Fruit fly (Drosophila melanogaster) whole organism, embryonic: ENCODE measurements around the gene CG31287.

ENCODE experiments used
- CG12744 ChIP-seq: fragments of 200-800 bp; sonication (Bioruptor generic); optimal IDR thresholded peaks from 2 replicates; lab custom pipeline; 2016; ENCODE audit warnings: missing biosample characterization, missing genetic modification characterization
- CG15269 ChIP-seq: fragments of 200-800 bp; sonication (Bioruptor generic); optimal IDR thresholded peaks from 2 replicates; lab custom pipeline; 2018; ENCODE audit warnings: missing biosample characterization, mild to moderate bottlenecking, missing genetic modification characterization, moderate library complexity
- CG1529 ChIP-seq: fragments of 200-800 bp; sonication (Bioruptor generic); optimal IDR thresholded peaks from 3 replicates; lab custom pipeline; 2018; ENCODE audit warnings: missing biosample characterization, missing genetic modification characterization
- CG16815 ChIP-seq: fragments of 200-800 bp; sonication (Bioruptor generic); optimal IDR thresholded peaks from 3 replicates; lab custom pipeline; 2017; ENCODE audit warnings: missing biosample characterization, mild to moderate bottlenecking, missing genetic modification characterization
- CG1792 ChIP-seq: fragments of 200-800 bp; sonication (Bioruptor generic); optimal IDR thresholded peaks from 2 replicates; lab custom pipeline; 2016; ENCODE audit warnings: missing biosample characterization, missing genetic modification characterization
- CG18764 ChIP-seq: fragments of 200-800 bp; sonication (Bioruptor generic); optimal IDR thresholded peaks from 3 replicates; lab custom pipeline; 2016; ENCODE audit warnings: missing biosample characterization, missing genetic modification characterization
- CG2120 ChIP-seq: fragments of 200-800 bp; sonication (Bioruptor generic); optimal IDR thresholded peaks from 3 replicates; lab custom pipeline; 2016; ENCODE audit warnings: missing biosample characterization, missing genetic modification characterization
- CG2202 ChIP-seq: fragments of 200-800 bp; sonication (Bioruptor generic); optimal IDR thresholded peaks from 2 replicates; lab custom pipeline; 2018; ENCODE audit warnings: missing biosample characterization, mild to moderate bottlenecking, missing genetic modification characterization
- CG31441 ChIP-seq: fragments of 200-800 bp; sonication (Bioruptor generic); IDR thresholded peaks from 2 replicates; pipeline ENCODE4 v1.3.6; 2022; ENCODE audit warnings: missing biosample characterization, missing genetic modification characterization
- CG33213 ChIP-seq: fragments of 200-800 bp; sonication (Bioruptor generic); optimal IDR thresholded peaks from 3 replicates; lab custom pipeline; 2016; ENCODE audit warnings: missing biosample characterization, missing genetic modification characterization
- CG34376 ChIP-seq: fragments of 200-800 bp; sonication (Bioruptor generic); optimal IDR thresholded peaks from 2 replicates; lab custom pipeline; 2018; ENCODE audit warnings: missing biosample characterization, mild to moderate bottlenecking, missing genetic modification characterization
- CG4707 ChIP-seq: fragments of 200-800 bp; sonication (Bioruptor generic); optimal IDR thresholded peaks from 2 replicates; lab custom pipeline; 2018; ENCODE audit warnings: missing biosample characterization, mild to moderate bottlenecking, missing genetic modification characterization, moderate library complexity
- CG6813 ChIP-seq: fragments of 200-800 bp; sonication (Bioruptor generic); optimal IDR thresholded peaks from 2 replicates; lab custom pipeline; 2017; ENCODE audit warnings: missing biosample characterization, missing genetic modification characterization, mild to moderate bottlenecking, moderate library complexity, missing genetic modification reagents
- CG7556 ChIP-seq: fragments of 200-800 bp; sonication (Bioruptor generic); optimal IDR thresholded peaks from 2 replicates; lab custom pipeline; 2017; ENCODE audit warnings: missing biosample characterization, mild to moderate bottlenecking, missing genetic modification characterization
- CG7839 ChIP-seq: fragments of 200-800 bp; sonication (Bioruptor generic); optimal IDR thresholded peaks from 3 replicates; lab custom pipeline; 2018; ENCODE audit warnings: missing biosample characterization, mild to moderate bottlenecking, missing genetic modification characterization, moderate library complexity
- CHES-1-like ChIP-seq: fragments of 200-800 bp; sonication (Bioruptor generic); optimal IDR thresholded peaks from 2 replicates; lab custom pipeline; 2016; ENCODE audit warnings: missing biosample characterization, missing genetic modification characterization
- CrebB ChIP-seq: fragments of 200-800 bp; sonication (Bioruptor generic); optimal IDR thresholded peaks from 3 replicates; lab custom pipeline; 2018; ENCODE audit warnings: missing biosample characterization, mild to moderate bottlenecking, missing genetic modification characterization
- Doc2 ChIP-seq: fragments of 200-800 bp; sonication (Bioruptor generic); IDR thresholded peaks from 2 replicates; pipeline ENCODE4 v1.3.6; 2022; ENCODE audit warnings: missing biosample characterization, missing genetic modification characterization
- HLH3B ChIP-seq: fragments of 200-800 bp; sonication (Bioruptor generic); IDR thresholded peaks from 2 replicates; pipeline ENCODE4 v1.3.6; 2022; ENCODE audit warnings: missing biosample characterization, missing genetic modification characterization
- HLHmδ ChIP-seq: fragments of 200-800 bp; sonication (Bioruptor generic); optimal IDR thresholded peaks from 2 replicates; lab custom pipeline; 2018; ENCODE audit warnings: missing biosample characterization, mild to moderate bottlenecking, missing genetic modification characterization, moderate library complexity
- HmgZ ChIP-seq: fragments of 200-800 bp; sonication (Bioruptor generic); optimal IDR thresholded peaks from 2 replicates; lab custom pipeline; 2018; ENCODE audit warnings: missing biosample characterization, mild to moderate bottlenecking, missing genetic modification characterization
- Hr78 ChIP-seq, 2 experiments: fragments of 200-800 bp in 1 of 2; fragments of >200 bp in 1 of 2; sonication (Bioruptor generic) in 1 of 2; optimal IDR thresholded peaks; 2 replicates each; lab custom pipeline; 2017 to 2019; ENCODE audit warnings: missing biosample characterization in 2 of 2, missing genetic modification characterization in 2 of 2, mild to moderate bottlenecking in 1 of 2, moderate library complexity in 1 of 2
- NK7.1 ChIP-seq: fragments of 200-800 bp; sonication (Bioruptor generic); optimal IDR thresholded peaks from 3 replicates; lab custom pipeline; 2016; ENCODE audit warnings: missing biosample characterization, missing genetic modification characterization
- Nf-YC ChIP-seq: fragments of 200-800 bp; optimal IDR thresholded peaks from 3 replicates; lab custom pipeline; 2019; ENCODE audit warnings: missing biosample characterization, mild to moderate bottlenecking, missing genetic modification characterization, moderate library complexity
- Ptx1 ChIP-seq: fragments of 200-800 bp; sonication (Bioruptor generic); IDR thresholded peaks from 2 replicates; pipeline ENCODE4 v1.3.6; 2022; ENCODE audit warnings: missing biosample characterization, missing genetic modification characterization
- Tbp ChIP-seq: fragments of >200 bp; optimal IDR thresholded peaks from 2 replicates; lab custom pipeline; 2018; ENCODE audit warnings: missing biosample characterization, missing genetic modification characterization
- ase ChIP-seq: fragments of 200-800 bp; sonication (Bioruptor generic); IDR thresholded peaks from 3 replicates; pipeline ENCODE4 v1.3.6; 2022; ENCODE audit warnings: missing biosample characterization, missing genetic modification characterization
- bab2 ChIP-seq: fragments of 200-800 bp; sonication (Bioruptor generic); optimal IDR thresholded peaks from 2 replicates; lab custom pipeline; 2016; ENCODE audit warnings: missing biosample characterization, missing genetic modification characterization
- cwo ChIP-seq: fragments of 200-800 bp; sonication (Bioruptor generic); optimal IDR thresholded peaks from 3 replicates; lab custom pipeline; 2017; ENCODE audit warnings: missing biosample characterization, missing genetic modification characterization, mild to moderate bottlenecking, moderate library complexity, missing genetic modification reagents
- da ChIP-seq: fragments of 200-800 bp; sonication (Bioruptor generic); optimal IDR thresholded peaks from 2 replicates; lab custom pipeline; 2016; ENCODE audit warnings: missing biosample characterization, missing genetic modification characterization
- danr ChIP-seq: fragments of 200-800 bp; sonication (Bioruptor generic); IDR thresholded peaks from 2 replicates; pipeline ENCODE4 v1.3.6; 2022; ENCODE audit warnings: missing biosample characterization, missing genetic modification characterization
- dm ChIP-seq: fragments of 200-800 bp; sonication (Bioruptor generic); optimal IDR thresholded peaks from 3 replicates; lab custom pipeline; 2016; ENCODE audit warnings: missing biosample characterization, missing genetic modification characterization
- dmrt11E ChIP-seq: fragments of 200-800 bp; sonication (Bioruptor generic); optimal IDR thresholded peaks from 3 replicates; lab custom pipeline; 2018; ENCODE audit warnings: missing biosample characterization, mild to moderate bottlenecking, missing genetic modification characterization, moderate library complexity
- dpn ChIP-seq, 2 experiments: fragments of 200-800 bp; sonication (Bioruptor generic); optimal IDR thresholded peaks; 3 replicates each; lab custom pipeline; 2016; ENCODE audit warnings: missing biosample characterization in 2 of 2, missing genetic modification characterization in 2 of 2
- fd96Cb ChIP-seq: fragments of 200-800 bp; sonication (Bioruptor generic); optimal IDR thresholded peaks from 2 replicates; lab custom pipeline; 2018; ENCODE audit warnings: missing biosample characterization, mild to moderate bottlenecking, missing genetic modification characterization, moderate library complexity
- grau ChIP-seq: fragments of 200-800 bp; optimal IDR thresholded peaks from 3 replicates; lab custom pipeline; 2019; ENCODE audit warnings: missing biosample characterization, mild to moderate bottlenecking, missing genetic modification characterization, moderate library complexity
- gt ChIP-seq: fragments of 200-800 bp; sonication (Bioruptor generic); IDR thresholded peaks from 2 replicates; pipeline ENCODE4 v1.3.6; 2022; ENCODE audit warnings: missing biosample characterization, missing genetic modification characterization
- insv ChIP-seq, 2 experiments: fragments of 200-800 bp; sonication (Bioruptor generic); optimal IDR thresholded peaks; 3 replicates each; lab custom pipeline; 2016 to 2018; ENCODE audit warnings: missing biosample characterization in 2 of 2, missing genetic modification characterization in 2 of 2
- inv ChIP-seq: fragments of 200-800 bp; sonication (Bioruptor generic); IDR thresholded peaks from 2 replicates; pipeline ENCODE4 v1.3.6; 2022; ENCODE audit warnings: missing biosample characterization, missing genetic modification characterization; ENCODE audit not compliant: partially characterized antibody
- odd ChIP-seq: fragments of 200-800 bp; sonication (Bioruptor generic); optimal IDR thresholded peaks from 2 replicates; lab custom pipeline; 2017; ENCODE audit warnings: missing biosample characterization, mild to moderate bottlenecking, missing genetic modification characterization
- pnt ChIP-seq: fragments of 200-800 bp; sonication (Bioruptor generic); optimal IDR thresholded peaks from 3 replicates; lab custom pipeline; 2016; ENCODE audit warnings: missing biosample characterization, missing genetic modification characterization
- schlank ChIP-seq: fragments of 200-800 bp; sonication (Bioruptor generic); optimal IDR thresholded peaks from 2 replicates; lab custom pipeline; 2018; ENCODE audit warnings: missing biosample characterization, mild to moderate bottlenecking, missing genetic modification characterization
- seq ChIP-seq: fragments of 200-800 bp; sonication (Bioruptor generic); IDR thresholded peaks from 2 replicates; pipeline ENCODE4 v1.3.6; 2022; ENCODE audit warnings: missing biosample characterization, missing genetic modification characterization
- sna ChIP-seq: fragments of 200-800 bp; sonication (Bioruptor generic); IDR thresholded peaks from 2 replicates; pipeline ENCODE4 v1.3.6; 2022; ENCODE audit warnings: missing biosample characterization, missing genetic modification characterization; ENCODE audit not compliant: partially characterized antibody
- sug ChIP-seq: fragments of 200-800 bp; optimal IDR thresholded peaks from 2 replicates; lab custom pipeline; 2019; ENCODE audit warnings: missing biosample characterization, mild to moderate bottlenecking, missing genetic modification characterization, moderate library complexity
- trh ChIP-seq: fragments of 200-800 bp; sonication (Bioruptor generic); optimal IDR thresholded peaks from 2 replicates; lab custom pipeline; 2016; ENCODE audit warnings: missing biosample characterization, missing genetic modification characterization
- tx ChIP-seq: fragments of 200-800 bp; sonication (Bioruptor generic); optimal IDR thresholded peaks from 2 replicates; lab custom pipeline; 2016; ENCODE audit warnings: missing biosample characterization, missing genetic modification characterization
- usp ChIP-seq: fragments of >200 bp; optimal IDR thresholded peaks from 2 replicates; lab custom pipeline; 2017; ENCODE audit warnings: missing biosample characterization, missing genetic modification characterization
- yki ChIP-seq: fragments of >200 bp; optimal IDR thresholded peaks from 3 replicates; lab custom pipeline; 2018

Gene CG31287

DNA sequence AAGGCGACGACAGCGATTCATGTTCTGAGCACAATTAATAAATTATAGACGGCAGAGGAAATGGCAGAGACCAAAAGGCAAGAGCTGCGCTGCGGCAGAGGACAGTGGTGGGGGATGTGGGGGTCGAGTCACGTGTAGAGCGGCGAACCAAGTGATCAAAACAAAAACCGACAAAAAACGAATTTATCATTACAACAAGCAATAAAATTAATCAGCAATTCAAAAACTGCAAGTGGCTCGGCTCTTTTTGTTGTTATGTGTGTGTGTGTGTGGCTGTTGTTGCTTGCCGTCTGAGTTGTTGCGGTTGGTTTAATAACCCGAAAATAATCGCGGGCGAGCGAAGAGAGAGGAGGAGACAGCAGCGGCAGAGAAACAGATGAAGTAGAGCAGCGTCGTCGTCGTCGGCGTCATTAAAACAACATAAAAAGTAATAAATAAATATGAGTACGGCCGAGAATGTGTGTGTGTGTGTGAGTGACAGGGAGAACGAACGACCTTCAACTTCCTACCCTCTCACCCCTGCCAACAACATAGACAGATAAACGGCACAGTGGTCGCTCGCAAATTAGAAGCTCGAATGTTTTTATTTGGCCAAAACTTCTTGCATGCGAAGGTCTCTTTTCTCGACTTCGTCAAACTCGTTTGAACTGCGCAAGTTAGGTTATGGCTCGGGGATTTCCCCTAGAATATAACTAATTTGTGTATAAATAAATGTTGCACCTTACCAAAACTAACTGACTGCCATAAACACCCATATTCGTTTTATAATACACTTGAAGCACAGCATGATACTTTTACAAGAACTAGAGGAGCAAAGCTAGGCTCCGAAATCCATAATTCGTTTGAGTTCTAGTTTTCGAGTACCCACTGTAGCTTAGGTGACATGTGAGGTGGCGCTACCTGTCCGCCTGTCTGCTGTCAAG, 28.5 kb downstream of the CG31287 start (continued):
- TF ChIP-seq inv (GFP tag; lab: Robert Waterston, UW): no peak
- peak; percentile 17 for TF ChIP-seq NK7.1 (GFP tag; lab: Kevin White, UChicago)
- TF ChIP-seq HLH3B (GFP tag; lab: Robert Waterston, UW): no peak
- TF ChIP-seq HmgZ (tag; lab: Kevin White, UChicago): peak; percentile 23
- TF ChIP-seq CrebB (tag; lab: Kevin White, UChicago): no peak
- peak; percentile 75 for TF ChIP-seq dmrt11E (tag; lab: Kevin White, UChicago)
- peak; percentile 62 for TF ChIP-seq CHES-1-like (GFP tag; lab: Kevin White, UChicago)
- TF ChIP-seq grau (tag; lab: Kevin White, UChicago): peak; percentile 96
- no peak for TF ChIP-seq Doc2 (GFP tag; lab: Robert Waterston, UW)
- TF ChIP-seq CG34376 (GFP tag; lab: Kevin White, UChicago): no peak
- TF ChIP-seq seq: no peak
- TF ChIP-seq CG16815 (GFP tag; lab: Kevin White, UChicago): peak; percentile 75
- peak; percentile 71 for TF ChIP-seq pnt (GFP tag; lab: Kevin White, UChicago)
- no peak for TF ChIP-seq usp
- TF ChIP-seq trh (GFP tag; lab: Kevin White, UChicago): peak; percentile 8
- TF ChIP-seq cwo (GFP tag; lab: Kevin White, UChicago): peak; percentile 99
- TF ChIP-seq dpn (GFP tag; optimal IDR thresholded peaks at IDR 0.05; lab: Kevin White, UChicago): peak; percentile 72 to 75
- TF ChIP-seq Hr78 (GFP tag; optimal IDR thresholded peaks at IDR 0.05; lab: Kevin White, UChicago): peak in 1 of 2 experiments; percentile 95
- TF ChIP-seq bab2 (GFP tag; lab: Kevin White, UChicago): peak; percentile 72
- TF ChIP-seq CG18764 (GFP tag; lab: Kevin White, UChicago): peak; percentile 40
- no peak for TF ChIP-seq HLHmδ
- peak; percentile 31 for TF ChIP-seq CG4707 (GFP tag; lab: Kevin White, UChicago)
- no peak for TF ChIP-seq danr
- TF ChIP-seq sug (tag; lab: Kevin White, UChicago): peak; percentile 67
- TF ChIP-seq schlank (tag; lab: Kevin White, UChicago): peak; percentile 49
- TF ChIP-seq sna (GFP tag; lab: Robert Waterston, UW): no peak
- TF ChIP-seq fd96Cb: peak; percentile 80
- peak; percentile 84 for TF ChIP-seq CG7839 (tag; lab: Kevin White, UChicago)
- TF ChIP-seq Nf-YC (tag; lab: Kevin White, UChicago): peak; percentile 53
- TF ChIP-seq CG31441 (GFP tag; lab: Robert Waterston, UW): no peak
- no peak for TF ChIP-seq da
- no peak for TF ChIP-seq insv (GFP tag; optimal IDR thresholded peaks at IDR 0.05; lab: Kevin White, UChicago)
- TF ChIP-seq Tbp (GFP tag; lab: Kevin White, UChicago): no peak
- TF ChIP-seq CG12744 (GFP tag; lab: Kevin White, UChicago): peak; percentile 33
- peak; percentile 34 for TF ChIP-seq CG33213 (GFP tag; lab: Kevin White, UChicago)
- TF ChIP-seq CG2202 (tag; lab: Kevin White, UChicago): peak; percentile 34
- no peak for TF ChIP-seq gt
- peak; percentile 46 for TF ChIP-seq dm
- peak; percentile 75 for TF ChIP-seq CG2120 (GFP tag; lab: Kevin White, UChicago)
- peak; percentile 81 for TF ChIP-seq CG15269 (tag; lab: Kevin White, UChicago)
- peak; percentile 70 for TF ChIP-seq CG1529 (GFP tag; lab: Kevin White, UChicago)
- TF ChIP-seq odd (GFP tag; lab: Kevin White, UChicago): peak; percentile 67
- TF ChIP-seq yki: no peak
- TF ChIP-seq ase (GFP tag; lab: Robert Waterston, UW): no peak
- no peak for TF ChIP-seq Ptx1 (GFP tag; lab: Robert Waterston, UW)
- TF ChIP-seq CG6813: peak; percentile 28
- TF ChIP-seq CG1792 (GFP tag; lab: Kevin White, UChicago): peak; percentile 68
- peak; percentile 80 for TF ChIP-seq CG7556 (GFP tag; lab: Kevin White, UChicago)
- TF ChIP-seq tx (GFP tag; lab: Kevin White, UChicago): peak; percentile 64
